Fruit fly (Drosophila melanogaster) whole organism, prepupa: Measurements from ENCODE around the gene Myo31DF.

ENCODE experiments used
- CG10669 ChIP-seq: fragments of 200-800 bp; sonication (Bioruptor generic); optimal IDR thresholded peaks from 3 replicates; lab custom pipeline; 2018; ENCODE audit warnings: missing biosample characterization, mild to moderate bottlenecking, missing genetic modification characterization, moderate library complexity
- CG11294 ChIP-seq: fragments of 200-800 bp; sonication (Bioruptor generic); IDR thresholded peaks from 2 replicates; pipeline ENCODE4 v1.3.6; 2022; ENCODE audit warnings: missing biosample characterization, missing genetic modification characterization
- CG11762 ChIP-seq: fragments of 200-800 bp; sonication (Bioruptor generic); optimal IDR thresholded peaks from 3 replicates; lab custom pipeline; 2016; ENCODE audit warnings: missing biosample characterization, missing genetic modification characterization; ENCODE audit not compliant: insufficient read depth
- CG11902 ChIP-seq: fragments of 200-800 bp; sonication (Bioruptor generic); optimal IDR thresholded peaks from 3 replicates; lab custom pipeline; 2016; ENCODE audit warnings: missing biosample characterization, missing genetic modification characterization
- CG15336 ChIP-seq: fragments of 200-800 bp; sonication (Bioruptor generic); IDR thresholded peaks from 2 replicates; pipeline ENCODE4 v1.3.6; 2022; ENCODE audit warnings: missing biosample characterization, missing genetic modification characterization
- CG1621 ChIP-seq: fragments of 200-800 bp; sonication (Bioruptor generic); optimal IDR thresholded peaks from 3 replicates; lab custom pipeline; 2018; ENCODE audit warnings: missing biosample characterization, mild to moderate bottlenecking, missing genetic modification characterization
- CG16779 ChIP-seq: fragments of 200-800 bp; sonication (Bioruptor generic); optimal IDR thresholded peaks from 3 replicates; lab custom pipeline; 2017; ENCODE audit warnings: missing biosample characterization, mild to moderate bottlenecking, missing genetic modification characterization
- CG32006 ChIP-seq: fragments of 200-800 bp; sonication (Bioruptor generic); optimal IDR thresholded peaks from 3 replicates; lab custom pipeline; 2017; ENCODE audit warnings: missing biosample characterization, mild to moderate bottlenecking, missing genetic modification characterization
- CG34406 ChIP-seq: fragments of 200-800 bp; sonication (Bioruptor generic); optimal IDR thresholded peaks from 3 replicates; lab custom pipeline; 2016; ENCODE audit warnings: missing biosample characterization, missing genetic modification characterization
- CG3919 ChIP-seq: fragments of 200-800 bp; sonication (Bioruptor generic); optimal IDR thresholded peaks from 3 replicates; lab custom pipeline; 2016; ENCODE audit warnings: missing biosample characterization, missing genetic modification characterization
- CG6163 ChIP-seq: fragments of 200-800 bp; sonication (Bioruptor generic); IDR thresholded peaks from 3 replicates; pipeline ENCODE4 v1.3.6; 2022; ENCODE audit warnings: missing biosample characterization, missing genetic modification characterization
- CG6276 ChIP-seq: fragments of 200-800 bp; sonication (Bioruptor generic); optimal IDR thresholded peaks from 2 replicates; lab custom pipeline; 2017; ENCODE audit warnings: missing biosample characterization, mild to moderate bottlenecking, missing genetic modification characterization
- CG6792 ChIP-seq: fragments of 200-800 bp; sonication (Bioruptor generic); optimal IDR thresholded peaks from 3 replicates; lab custom pipeline; 2016; ENCODE audit warnings: missing biosample characterization, missing genetic modification characterization
- CG6808 ChIP-seq: fragments of 200-800 bp; sonication (Bioruptor generic); optimal IDR thresholded peaks from 3 replicates; lab custom pipeline; 2017; ENCODE audit warnings: missing biosample characterization, missing genetic modification characterization, mild to moderate bottlenecking, moderate library complexity, missing genetic modification reagents
- CG6854 ChIP-seq: fragments of 200-800 bp; sonication (Bioruptor generic); optimal IDR thresholded peaks from 2 replicates; lab custom pipeline; 2017; ENCODE audit warnings: missing biosample characterization, mild to moderate bottlenecking, missing genetic modification characterization
- CG8119 ChIP-seq: fragments of 200-800 bp; sonication (Bioruptor generic); IDR thresholded peaks from 3 replicates; pipeline ENCODE4 v1.3.6; 2022; ENCODE audit warnings: missing biosample characterization, missing genetic modification characterization
- CG8319 ChIP-seq: fragments of 200-800 bp; sonication (Bioruptor generic); optimal IDR thresholded peaks from 3 replicates; lab custom pipeline; 2016; ENCODE audit warnings: missing biosample characterization, missing genetic modification characterization
- CG9139 ChIP-seq: fragments of 200-800 bp; sonication (Bioruptor generic); optimal IDR thresholded peaks from 3 replicates; lab custom pipeline; 2017; ENCODE audit warnings: missing biosample characterization, mild to moderate bottlenecking, missing genetic modification characterization
- Eip75B ChIP-seq: fragments of 200-800 bp; sonication (Bioruptor generic); optimal IDR thresholded peaks from 3 replicates; lab custom pipeline; 2016; ENCODE audit warnings: missing biosample characterization, missing genetic modification characterization
- Eip78C ChIP-seq: fragments of 200-800 bp; sonication (Bioruptor generic); peaks from one replicate; lab custom pipeline; 2016; ENCODE audit warnings: missing biosample characterization, missing genetic modification characterization
- Eip93F ChIP-seq: fragments of 200-800 bp; sonication (Bioruptor generic); optimal IDR thresholded peaks from 2 replicates; lab custom pipeline; 2016; ENCODE audit warnings: missing biosample characterization, mild to moderate bottlenecking, missing genetic modification characterization
- Ets21C ChIP-seq: fragments of 200-800 bp; sonication (Bioruptor generic); optimal IDR thresholded peaks from 3 replicates; lab custom pipeline; 2016; ENCODE audit warnings: missing biosample characterization, missing genetic modification characterization
- Gug ChIP-seq: fragments of 200-800 bp; sonication (Bioruptor generic); IDR thresholded peaks from 2 replicates; pipeline ENCODE4 v1.3.6; 2022; ENCODE audit warnings: missing biosample characterization, missing genetic modification characterization
- Hr39 ChIP-seq: fragments of 200-800 bp; sonication (Bioruptor generic); optimal IDR thresholded peaks from 2 replicates; lab custom pipeline; 2016; ENCODE audit warnings: missing biosample characterization, missing genetic modification characterization
- Hr4 ChIP-seq: fragments of 200-800 bp; sonication (Bioruptor generic); optimal IDR thresholded peaks from 3 replicates; lab custom pipeline; 2016; ENCODE audit warnings: missing biosample characterization, missing genetic modification characterization
- Lpt ChIP-seq: fragments of 200-800 bp; sonication (Bioruptor generic); optimal IDR thresholded peaks from 3 replicates; lab custom pipeline; 2016; ENCODE audit warnings: missing biosample characterization, missing genetic modification characterization
- Met ChIP-seq: fragments of 200-800 bp; sonication (Bioruptor generic); optimal IDR thresholded peaks from 3 replicates; lab custom pipeline; 2016; ENCODE audit warnings: missing biosample characterization, missing genetic modification characterization
- OdsH ChIP-seq: fragments of 200-800 bp; sonication (Bioruptor generic); optimal IDR thresholded peaks from 3 replicates; lab custom pipeline; 2016; ENCODE audit warnings: missing biosample characterization, missing genetic modification characterization
- Smox ChIP-seq: fragments of 200-800 bp; sonication (Bioruptor generic); optimal IDR thresholded peaks from 3 replicates; lab custom pipeline; 2016; ENCODE audit warnings: missing biosample characterization, missing genetic modification characterization
- Sox102F ChIP-seq: fragments of 200-800 bp; sonication (Bioruptor generic); optimal IDR thresholded peaks from 2 replicates; lab custom pipeline; 2016; ENCODE audit warnings: missing biosample characterization, mild to moderate bottlenecking, missing genetic modification characterization
- Sox14 ChIP-seq: fragments of 200-800 bp; sonication (Bioruptor generic); optimal IDR thresholded peaks from 3 replicates; lab custom pipeline; 2016; ENCODE audit warnings: missing biosample characterization, missing genetic modification characterization
- achi ChIP-seq: fragments of 200-800 bp; sonication (Bioruptor generic); optimal IDR thresholded peaks from 3 replicates; lab custom pipeline; 2016; ENCODE audit warnings: missing biosample characterization, missing genetic modification characterization
- acj6 ChIP-seq: fragments of 200-800 bp; sonication (Bioruptor generic); optimal IDR thresholded peaks from 3 replicates; lab custom pipeline; 2016; ENCODE audit warnings: missing biosample characterization, missing genetic modification characterization
- cyc ChIP-seq: fragments of 200-800 bp; sonication (Bioruptor generic); optimal IDR thresholded peaks from 3 replicates; lab custom pipeline; 2016; ENCODE audit warnings: missing biosample characterization, missing genetic modification characterization
- dsx ChIP-seq: fragments of 200-800 bp; optimal IDR thresholded peaks from 3 replicates; lab custom pipeline; 2019; ENCODE audit warnings: missing biosample characterization, mild to moderate bottlenecking, missing genetic modification characterization, moderate library complexity; ENCODE audit not compliant: poor library complexity, severe bottlenecking
- eg ChIP-seq: fragments of 200-800 bp; sonication (Bioruptor generic); IDR thresholded peaks from 3 replicates; pipeline ENCODE4 v1.3.6; 2022; ENCODE audit warnings: missing biosample characterization, missing genetic modification characterization
- esn ChIP-seq: fragments of 200-800 bp; sonication (Bioruptor generic); optimal IDR thresholded peaks from 2 replicates; lab custom pipeline; 2016; ENCODE audit warnings: missing biosample characterization, mild to moderate bottlenecking, missing genetic modification characterization, moderate library complexity
- fd59A ChIP-seq: fragments of 200-800 bp; sonication (Bioruptor generic); optimal IDR thresholded peaks from 2 replicates; lab custom pipeline; 2017; ENCODE audit warnings: missing biosample characterization, mild to moderate bottlenecking, missing genetic modification characterization, missing genetic modification reagents
- fd85E ChIP-seq: fragments of 200-800 bp; sonication (Bioruptor generic); optimal IDR thresholded peaks from 3 replicates; lab custom pipeline; 2016; ENCODE audit warnings: missing biosample characterization, missing genetic modification characterization
- lz ChIP-seq: fragments of 200-800 bp; sonication (Bioruptor generic); optimal IDR thresholded peaks from 3 replicates; lab custom pipeline; 2016; ENCODE audit warnings: missing biosample characterization, missing genetic modification characterization
- pdm3 ChIP-seq: fragments of 200-800 bp; sonication (Bioruptor generic); optimal IDR thresholded peaks from 3 replicates; lab custom pipeline; 2016; ENCODE audit warnings: missing biosample characterization, missing genetic modification characterization
- ss ChIP-seq, 2 experiments: fragments of 200-800 bp; sonication (Bioruptor generic); optimal IDR thresholded peaks; 2 replicates in 1 of 2; 3 replicates in 1 of 2; lab custom pipeline; 2017 to 2018; ENCODE audit warnings: mild to moderate bottlenecking in 2 of 2, missing biosample characterization in 2 of 2, missing genetic modification characterization in 2 of 2, moderate library complexity in 1 of 2
- svp ChIP-seq: fragments of 200-800 bp; sonication (Bioruptor generic); peaks from one replicate; lab custom pipeline; 2016; ENCODE audit warnings: missing biosample characterization, missing genetic modification characterization
- vri ChIP-seq: fragments of 200-800 bp; sonication (Bioruptor generic); optimal IDR thresholded peaks from 3 replicates; lab custom pipeline; 2016; ENCODE audit warnings: missing biosample characterization, mild to moderate bottlenecking, missing genetic modification characterization

Myo31DF gene

dm6 chr2L:10506557-10507252 lies at the start of gene Myo31DF, which contains the start of gene CG6094:
TSS of gene Myo31DF (minus strand) at chr2L:10506779.
TSS of gene CG6094 (plus strand) at chr2L:10507081.
- TF ChIP-seq CG1621, result peak; percentile 65
- TF ChIP-seq CG11294 (GFP tag; lab: Robert Waterston, UW), result no peak
- no peak for TF ChIP-seq CG9139 (GFP tag; lab: Kevin White, UChicago)
- peak; percentile 36 for TF ChIP-seq Sox14 (GFP tag; lab: Kevin White, UChicago)
- TF ChIP-seq Eip78C (GFP tag; lab: Kevin White, UChicago), result peak; percentile 75
- TF ChIP-seq Eip75B (GFP tag; lab: Kevin White, UChicago), result peak; percentile 23
- TF ChIP-seq CG3919 (GFP tag; lab: Kevin White, UChicago), result peak; percentile 32
- no peak for TF ChIP-seq pdm3
- no peak for TF ChIP-seq cyc
- TF ChIP-seq Sox102F (GFP tag; lab: Kevin White, UChicago), result no peak
- TF ChIP-seq fd85E (GFP tag; lab: Kevin White, UChicago), result no peak
- no peak for TF ChIP-seq Smox
- no peak for TF ChIP-seq CG6276 (GFP tag; lab: Kevin White, UChicago)
- TF ChIP-seq CG6854 (GFP tag; lab: Kevin White, UChicago), result no peak
- TF ChIP-seq CG10669 (GFP tag; lab: Kevin White, UChicago), result no peak
- TF ChIP-seq CG6808 (GFP tag; lab: Kevin White, UChicago), result peak; percentile 20
- TF ChIP-seq vri (GFP tag; lab: Kevin White, UChicago), result peak; percentile 53
- no peak for TF ChIP-seq achi (GFP tag; lab: Kevin White, UChicago)
- TF ChIP-seq CG15336, result no peak
- TF ChIP-seq acj6, result no peak
- TF ChIP-seq lz (GFP tag; lab: Kevin White, UChicago), result peak; percentile 10
- peak; percentile 19 for TF ChIP-seq Hr39 (GFP tag; lab: Kevin White, UChicago)
- TF ChIP-seq CG8119 (GFP tag; lab: Robert Waterston, UW), result no peak
- peak in 1 of 2 experiments; percentile 29 for TF ChIP-seq ss (GFP tag; optimal IDR thresholded peaks at IDR 0.05; lab: Kevin White, UChicago)
- peak; percentile 43; the same call in 1 of the 3 replicates for TF ChIP-seq CG6163
- peak; percentile 38 for TF ChIP-seq dsx (GFP tag; lab: Kevin White, UChicago)
- no peak for TF ChIP-seq Ets21C
- peak; percentile 27 for TF ChIP-seq esn (GFP tag; lab: Kevin White, UChicago)
- TF ChIP-seq eg, result peak; percentile 29; the same call in 2 of the 3 replicates
- no peak for TF ChIP-seq CG11902 (GFP tag; lab: Kevin White, UChicago)
- peak; percentile 66 for TF ChIP-seq svp (GFP tag; lab: Kevin White, UChicago)
- TF ChIP-seq, all 60 proteins: peak for 15

dm6 chr2L:10555269-10555668 lies 48.7 kb upstream of the Myo31DF start:
- TF ChIP-seq Lpt (no peak), CG3919 (GFP tag; lab: Kevin White, UChicago) (no peak), eg (peak; percentile 42; the same call in 1 of the 3 replicates), ss (GFP tag; optimal IDR thresholded peaks at IDR 0.05; lab: Kevin White, UChicago) (no peak), CG32006 (GFP tag; lab: Kevin White, UChicago) (no peak), CG11762 (GFP tag; lab: Kevin White, UChicago) (no peak), OdsH (GFP tag; lab: Kevin White, UChicago) (no peak), CG11902 (GFP tag; lab: Kevin White, UChicago) (no peak), Met (GFP tag; lab: Kevin White, UChicago) (no peak), pdm3 (no peak), CG8319 (GFP tag; lab: Kevin White, UChicago) (no peak), CG6792 (GFP tag; lab: Kevin White, UChicago) (no peak), Smox (no peak), CG6854 (GFP tag; lab: Kevin White, UChicago) (no peak), Hr4 (GFP tag; lab: Kevin White, UChicago) (no peak), Sox14 (GFP tag; lab: Kevin White, UChicago) (no peak), Eip93F (no peak), CG16779 (tag; lab: Kevin White, UChicago) (no peak), Hr39 (GFP tag; lab: Kevin White, UChicago) (peak; percentile 2), fd59A (GFP tag; lab: Kevin White, UChicago) (no peak), acj6 (peak; percentile 12), Gug (GFP tag; lab: Robert Waterston, UW) (no peak), CG34406 (GFP tag; lab: Kevin White, UChicago) (no peak), CG6163 (peak; percentile 50; the same call in 2 of the 3 replicates)
